Worm (Caenorhabditis elegans) whole organism, young adult: ENCODE results near the gene metr-1.
A peak's percentile ranks its signal among the peaks of the same experiment; 100 is the strongest.

Experiments used
- C06A6.2 ChIP-seq: fragments of 200-800 bp; sonication (Bioruptor generic); conservative IDR thresholded peaks from 2 replicates; pipeline ENCODE4 v1.3.6; 2022; ENCODE audit warnings: missing genetic modification characterization, missing compliant biosample characterization
- D2030.7 ChIP-seq: fragments of 200-800 bp; sonication (Bioruptor generic); IDR thresholded peaks from 2 replicates; pipeline ENCODE4 v1.3.6; 2022; ENCODE audit warnings: missing genetic modification reagents, missing genetic modification characterization, missing compliant biosample characterization
- F23B12.7 ChIP-seq: sonication (generic microtip); optimal IDR thresholded peaks from 2 replicates; lab custom pipeline; 2017; ENCODE audit warnings: missing genetic modification characterization, mild to moderate bottlenecking, missing compliant biosample characterization, antibody characterized with exemption, moderate library complexity; ENCODE audit not compliant: insufficient read depth
- F33H1.4 ChIP-seq: fragments of 200-800 bp; sonication (Bioruptor generic); IDR thresholded peaks from 2 replicates; pipeline ENCODE4 v1.3.6; 2022; ENCODE audit warnings: missing genetic modification reagents, missing genetic modification characterization, missing compliant biosample characterization
- F37B4.10 ChIP-seq: fragments of 200-800 bp; sonication (Bioruptor generic); IDR thresholded peaks from 2 replicates; pipeline ENCODE4 v1.3.6; 2022; ENCODE audit warnings: missing genetic modification characterization, missing compliant biosample characterization
- F49E8.2 ChIP-seq: sonication (generic microtip); optimal IDR thresholded peaks from 3 replicates; lab custom pipeline; 2017; ENCODE audit warnings: missing genetic modification characterization, mild to moderate bottlenecking, missing compliant biosample characterization, antibody characterized with exemption, moderate library complexity; ENCODE audit not compliant: insufficient read depth
- F57A8.1 ChIP-seq: fragments of 200-800 bp; sonication (Bioruptor generic); optimal IDR thresholded peaks from 2 replicates; lab custom pipeline; 2018; ENCODE audit warnings: mild to moderate bottlenecking, missing genetic modification characterization, moderate library complexity, missing compliant biosample characterization
- K12H6.12 ChIP-seq: fragments of 200-800 bp; sonication (Bioruptor generic); optimal IDR thresholded peaks from 2 replicates; lab custom pipeline; 2018; ENCODE audit warnings: mild to moderate bottlenecking, missing genetic modification characterization, missing compliant biosample characterization
- Y53F4B.3 ChIP-seq: fragments of 200-800 bp; sonication (Bioruptor generic); IDR thresholded peaks from 2 replicates; pipeline ENCODE4 v1.3.6; 2022; ENCODE audit warnings: missing genetic modification reagents, missing genetic modification characterization, missing compliant biosample characterization
- Y53G8AR.9 ChIP-seq: fragments of 200-800 bp; sonication (Bioruptor generic); conservative IDR thresholded peaks from 2 replicates; pipeline ENCODE4 v1.3.6; 2022; ENCODE audit warnings: missing genetic modification reagents, missing genetic modification characterization, missing compliant biosample characterization
- Y95B8A.8 ChIP-seq: fragments of 200-800 bp; sonication (Bioruptor generic); IDR thresholded peaks from 2 replicates; pipeline ENCODE4 v1.3.6; 2022; ENCODE audit warnings: missing genetic modification reagents, missing genetic modification characterization, missing compliant biosample characterization
- athp-1 ChIP-seq: sonication (generic microtip); optimal IDR thresholded peaks from 2 replicates; lab custom pipeline; 2017; ENCODE audit warnings: mild to moderate bottlenecking, missing genetic modification characterization, missing compliant biosample characterization
- ceh-91 ChIP-seq: fragments of 200-800 bp; sonication (Bioruptor generic); IDR thresholded peaks from 2 replicates; pipeline ENCODE4 v1.3.6; 2022; ENCODE audit warnings: missing genetic modification reagents, missing genetic modification characterization, missing compliant biosample characterization
- dox-1 ChIP-seq: fragments of 200-800 bp; sonication (Bioruptor generic); IDR thresholded peaks from 2 replicates; pipeline ENCODE4 v1.3.6; 2022; ENCODE audit warnings: missing genetic modification reagents, missing genetic modification characterization, missing compliant biosample characterization
- dpff-1 ChIP-seq: sonication (generic microtip); optimal IDR thresholded peaks from 2 replicates; lab custom pipeline; 2017; ENCODE audit warnings: mild to moderate bottlenecking, missing genetic modification characterization, missing compliant biosample characterization
- dpl-1 ChIP-seq: fragments of 150-350 bp; optimal IDR thresholded peaks from 2 replicates; lab custom pipeline; 2014; ENCODE audit warnings: missing biosample characterization, missing genetic modification reagents, missing genetic modification characterization
- efl-1 ChIP-seq: fragments of 150-350 bp; optimal IDR thresholded peaks from 2 replicates; lab custom pipeline; 2014; ENCODE audit warnings: missing biosample characterization, missing genetic modification reagents, missing genetic modification characterization
- ets-4 ChIP-seq: fragments of 200-800 bp; sonication (Bioruptor generic); optimal IDR thresholded peaks from 2 replicates; lab custom pipeline; 2018; ENCODE audit warnings: mild to moderate bottlenecking, missing genetic modification characterization, missing compliant biosample characterization
- gei-17 ChIP-seq: fragments of 200-800 bp; sonication (Bioruptor generic); optimal IDR thresholded peaks from 2 replicates; lab custom pipeline; 2018; ENCODE audit warnings: mild to moderate bottlenecking, missing genetic modification characterization, missing compliant biosample characterization
- him-1 ChIP-seq: sonication (generic microtip); optimal IDR thresholded peaks from 2 replicates; lab custom pipeline; 2016; ENCODE audit warnings: missing genotype, missing genetic modification reagents, missing genetic modification characterization, missing compliant biosample characterization
- hlh-26 ChIP-seq: fragments of 200-800 bp; sonication (Bioruptor generic); conservative IDR thresholded peaks from 2 replicates; pipeline ENCODE4 v1.3.6; 2022; ENCODE audit warnings: missing genetic modification reagents, missing genetic modification characterization, missing compliant biosample characterization
- hmg-1.2 ChIP-seq: fragments of 200-800 bp; sonication (Bioruptor generic); IDR thresholded peaks from 2 replicates; pipeline ENCODE4 v1.3.6; 2022; ENCODE audit warnings: missing genetic modification reagents, missing genetic modification characterization, missing compliant biosample characterization
- lin-35 ChIP-seq, 3 experiments: fragments of 150-350 bp in 2 of 3; sonication (generic microtip) in 1 of 3; optimal IDR thresholded peaks; 2 replicates each; lab custom pipeline; 2014 to 2018; ENCODE audit warnings: missing biosample characterization in 3 of 3, missing genetic modification characterization in 3 of 3, missing genetic modification reagents in 3 of 3
- lin-54 ChIP-seq: fragments of 200-800 bp; sonication (Bioruptor generic); optimal IDR thresholded peaks from 2 replicates; lab custom pipeline; 2018; ENCODE audit warnings: mild to moderate bottlenecking, missing genetic modification characterization, missing compliant biosample characterization
- lsl-1 ChIP-seq: fragments of 200-800 bp; sonication (Bioruptor generic); optimal IDR thresholded peaks from 2 replicates; lab custom pipeline; 2018; ENCODE audit warnings: mild to moderate bottlenecking, missing genetic modification characterization, moderate library complexity, missing compliant biosample characterization
- madf-6 ChIP-seq: fragments of 200-800 bp; sonication (Bioruptor generic); IDR thresholded peaks from 2 replicates; pipeline ENCODE4 v1.3.6; 2022; ENCODE audit warnings: missing genetic modification reagents, missing genetic modification characterization, missing compliant biosample characterization
- madf-8 ChIP-seq: fragments of 200-800 bp; sonication (Bioruptor generic); conservative IDR thresholded peaks from 2 replicates; pipeline ENCODE4 v1.3.6; 2022; ENCODE audit warnings: missing genetic modification reagents, missing genetic modification characterization, missing compliant biosample characterization
- mel-28 ChIP-seq: sonication (generic microtip); optimal IDR thresholded peaks from 2 replicates; lab custom pipeline; 2016; ENCODE audit warnings: borderline replicate concordance, mild to moderate bottlenecking, missing genetic modification characterization, missing compliant biosample characterization
- mxl-1 ChIP-seq: sonication (generic microtip); optimal IDR thresholded peaks from 2 replicates; lab custom pipeline; 2016; ENCODE audit warnings: missing genetic modification characterization, missing compliant biosample characterization
- pha-4 ChIP-seq: fragments of 150-350 bp; sonication (generic microtip); optimal IDR thresholded peaks from 2 replicates; lab custom pipeline; 2014; ENCODE audit warnings: missing biosample characterization, missing genetic modification reagents, missing genetic modification characterization
- rcor-1 ChIP-seq: fragments of 200-800 bp; sonication (Bioruptor generic); IDR thresholded peaks from 2 replicates; pipeline ENCODE4 v1.3.6; 2022; ENCODE audit warnings: missing genetic modification reagents, missing genetic modification characterization, missing compliant biosample characterization
- rpc-1 ChIP-seq, 2 experiments: fragments of 150-350 bp in 1 of 2; sonication (generic microtip) in 1 of 2; optimal IDR thresholded peaks; 2 replicates each; lab custom pipeline; 2014 to 2018; ENCODE audit warnings: missing biosample characterization in 1 of 2, missing genetic modification characterization in 1 of 2, missing genetic modification reagents in 1 of 2, missing genotype in 1 of 2
- snpc-1.1 ChIP-seq: sonication (generic microtip); optimal IDR thresholded peaks from 2 replicates; lab custom pipeline; 2017; ENCODE audit warnings: missing genetic modification characterization, mild to moderate bottlenecking, missing compliant biosample characterization, antibody characterized with exemption, moderate library complexity, missing genotype, missing genetic modification reagents; ENCODE audit not compliant: insufficient read depth
- snpc-1.3 ChIP-seq: sonication (generic microtip); optimal IDR thresholded peaks from 2 replicates; lab custom pipeline; 2017; ENCODE audit warnings: missing genetic modification characterization, mild to moderate bottlenecking, missing compliant biosample characterization, antibody characterized with exemption, moderate library complexity, missing genotype, missing genetic modification reagents; ENCODE audit not compliant: insufficient read depth
- snpc-3.4 ChIP-seq: sonication (generic microtip); optimal IDR thresholded peaks from 2 replicates; lab custom pipeline; 2017; ENCODE audit warnings: missing genetic modification characterization, mild to moderate bottlenecking, missing compliant biosample characterization, antibody characterized with exemption, moderate library complexity, missing genotype, missing genetic modification reagents
- tbp1 ChIP-seq: fragments of 200-800 bp; sonication (Bioruptor generic); optimal IDR thresholded peaks from 2 replicates; lab custom pipeline; 2018; ENCODE audit warnings: mild to moderate bottlenecking, missing genetic modification characterization, missing compliant biosample characterization
- unc-130 ChIP-seq: sonication (generic microtip); optimal IDR thresholded peaks from 2 replicates; lab custom pipeline; 2016; ENCODE audit warnings: missing genetic modification reagents, missing genetic modification characterization, missing compliant biosample characterization
- xnd-1 ChIP-seq: sonication (generic microtip); optimal IDR thresholded peaks from 2 replicates; lab custom pipeline; 2016; ENCODE audit warnings: missing genotype, missing genetic modification reagents, missing genetic modification characterization, missing compliant biosample characterization
- ztf-18 ChIP-seq: sonication (generic microtip); optimal IDR thresholded peaks from 2 replicates; lab custom pipeline; 2016; ENCODE audit warnings: missing genotype, mild to moderate bottlenecking, missing genetic modification characterization, missing compliant biosample characterization
- ztf-22 ChIP-seq: fragments of 200-800 bp; sonication (Bioruptor generic); optimal IDR thresholded peaks from 2 replicates; lab custom pipeline; 2018; ENCODE audit warnings: mild to moderate bottlenecking, missing genetic modification characterization, moderate library complexity, missing compliant biosample characterization
- ztf-26 ChIP-seq: sonication (generic microtip); optimal IDR thresholded peaks from 2 replicates; lab custom pipeline; 2017; ENCODE audit warnings: missing genetic modification characterization, missing compliant biosample characterization
- ztf-28 ChIP-seq: fragments of 200-800 bp; sonication (Bioruptor generic); IDR thresholded peaks from 2 replicates; pipeline ENCODE4 v1.3.6; 2022; ENCODE audit warnings: missing genetic modification reagents, missing genetic modification characterization, missing compliant biosample characterization

The metr-1 gene

DNA sequence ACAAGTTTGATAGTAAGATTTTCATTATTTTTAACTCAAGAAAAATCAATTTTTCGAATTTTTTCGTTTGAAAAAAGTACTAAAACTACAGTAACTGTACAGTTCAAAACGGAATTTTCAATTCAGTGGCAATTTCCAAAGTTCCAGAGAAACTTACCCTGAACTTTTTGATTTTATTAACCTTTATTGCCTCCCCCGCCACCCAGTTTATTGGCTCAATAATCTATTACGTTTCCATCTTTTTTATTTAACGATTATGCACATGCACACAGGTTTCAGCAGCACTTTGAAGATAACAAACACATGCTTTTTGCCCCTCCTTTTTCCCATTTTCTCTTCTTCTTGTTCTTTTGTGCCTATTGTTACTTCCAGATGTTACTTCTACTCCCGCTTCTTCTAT lies 45.7 kb upstream of the metr-1 start, which contains the start of gene lurp-1:
Gene lurp-1 (plus strand): TSS at position 301 of the 400 bp plus-strand sequence.
- TF ChIP-seq D2030.7 (no peak), ztf-18 (tag; lab: Kevin White, UChicago) (no peak), madf-6 (GFP tag; lab: Robert Waterston, UW) (no peak), rcor-1 (GFP tag; lab: Robert Waterston, UW) (no peak), ztf-22 (GFP tag; lab: Kevin White, UChicago) (no peak), rpc-1 (optimal IDR thresholded peaks at IDR 0.05; lab: Kevin White, UChicago) (no peak), rpc-1 (tag; optimal IDR thresholded peaks at IDR 0.05; lab: Kevin White, UChicago) (no peak), gei-17 (GFP tag; lab: Kevin White, UChicago) (no peak), K12H6.12 (tag; lab: Kevin White, UChicago) (no peak)

DNA sequence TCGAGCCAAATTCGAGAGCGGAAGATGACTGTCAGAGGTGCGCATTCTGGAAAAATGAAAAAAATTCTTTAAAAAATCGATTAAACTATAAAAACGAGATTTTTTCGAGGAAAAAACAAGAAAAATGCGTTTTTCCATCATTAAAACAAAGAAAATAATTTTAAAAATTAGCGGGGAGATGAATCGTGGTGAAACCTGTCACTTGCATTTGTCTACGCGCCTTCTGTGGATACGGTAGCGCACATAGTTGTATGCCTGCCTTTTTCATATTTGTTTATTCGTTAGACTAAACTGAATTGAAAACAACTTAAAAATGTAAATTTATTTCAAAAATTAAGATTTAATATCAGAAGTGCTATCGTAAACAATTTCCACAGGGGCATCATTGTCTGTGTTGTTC lies 42.0 kb upstream of the metr-1 start, which contains the start of gene egg-3:
Gene egg-3 (minus strand): TSS at position 46 of the 400 bp plus-strand sequence.
- no peak for TF ChIP-seq unc-130
- peak; percentile 82; the same call in 1 of the 2 replicates for TF ChIP-seq D2030.7
- peak; percentile 53 for TF ChIP-seq F49E8.2 (tag; lab: Kevin White, UChicago)
- no peak for TF ChIP-seq Y53F4B.3 (GFP tag; lab: Robert Waterston, UW)
- peak; percentile 95 for TF ChIP-seq madf-8 (GFP tag; lab: Robert Waterston, UW)
- TF ChIP-seq Y53G8AR.9 (GFP tag; lab: Robert Waterston, UW), result no peak
- TF ChIP-seq hmg-1.2 (GFP tag; lab: Robert Waterston, UW), result peak; percentile 18; the same call in 1 of the 2 replicates
- TF ChIP-seq athp-1 (tag; lab: Kevin White, UChicago), result no peak
- TF ChIP-seq F23B12.7 (tag; lab: Kevin White, UChicago), result no peak
- TF ChIP-seq F33H1.4 (GFP tag; lab: Robert Waterston, UW), result peak; percentile 92
- no peak for TF ChIP-seq mxl-1 (tag; lab: Kevin White, UChicago)
- TF ChIP-seq snpc-1.1 (tag; lab: Kevin White, UChicago), result peak; percentile 15
- no peak for TF ChIP-seq mel-28 (tag; lab: Kevin White, UChicago)
- peak; percentile 74 for TF ChIP-seq ceh-91
- TF ChIP-seq dox-1 (GFP tag; lab: Robert Waterston, UW), result 0 out of 2 replicates have a peak, but pooled peaks have one; percentile 50
- no peak for TF ChIP-seq ztf-28 (GFP tag; lab: Robert Waterston, UW)
- TF ChIP-seq pha-4, result no peak
- TF ChIP-seq lin-35 (GFP tag; optimal IDR thresholded peaks at IDR 0.05; lab: Kevin White, UChicago), result peak in 1 of 3 experiments; percentile 52
- no peak for TF ChIP-seq C06A6.2 (GFP tag; lab: Robert Waterston, UW)
- TF ChIP-seq ets-4, result no peak
- peak; percentile 98 for TF ChIP-seq madf-6 (GFP tag; lab: Robert Waterston, UW)
- TF ChIP-seq Y95B8A.8 (GFP tag; lab: Robert Waterston, UW), result no peak
- TF ChIP-seq dpff-1, result no peak
- TF ChIP-seq ztf-26 (tag; lab: Kevin White, UChicago), result no peak
- TF ChIP-seq him-1, result peak; percentile 43
- TF ChIP-seq hlh-26, result no peak
- peak; percentile 93 for TF ChIP-seq efl-1
- TF ChIP-seq tbp1 (GFP tag; lab: Kevin White, UChicago), result peak; percentile 22
- peak; percentile 83 for TF ChIP-seq dpl-1 (GFP tag; lab: Kevin White, UChicago)
- TF ChIP-seq F37B4.10 (GFP tag; lab: Robert Waterston, UW), result no peak
- peak; percentile 35 for TF ChIP-seq snpc-1.3 (tag; lab: Kevin White, UChicago)
- TF ChIP-seq lin-54 (GFP tag; lab: Kevin White, UChicago), result peak; percentile 73
- TF ChIP-seq xnd-1 (tag; lab: Kevin White, UChicago), result peak; percentile 90
- no peak for TF ChIP-seq F57A8.1 (GFP tag; lab: Kevin White, UChicago)
- peak; percentile 93 for TF ChIP-seq lsl-1 (GFP tag; lab: Kevin White, UChicago)
- peak; percentile 47 for TF ChIP-seq snpc-3.4 (tag; lab: Kevin White, UChicago)
